Fruit fly (Drosophila melanogaster) whole organism, embryonic: Measurements from ENCODE around the gene Gr61a.

Experiments
- Aef1 ChIP-seq: fragments of 200-800 bp; sonication (Bioruptor generic); IDR thresholded peaks from 3 replicates; pipeline ENCODE4 v1.3.6; 2022; ENCODE audit warnings: missing biosample characterization, missing genetic modification characterization
- Asciz ChIP-seq: fragments of 200-800 bp; sonication (Bioruptor generic); optimal IDR thresholded peaks from 2 replicates; lab custom pipeline; 2017; ENCODE audit warnings: missing biosample characterization, mild to moderate bottlenecking, missing genetic modification characterization, missing genetic modification reagents
- Atf-2 ChIP-seq: fragments of 200-800 bp; sonication (Bioruptor generic); optimal IDR thresholded peaks from 2 replicates; lab custom pipeline; 2016; ENCODE audit warnings: missing biosample characterization, missing genetic modification characterization
- CG10147 ChIP-seq: fragments of 200-800 bp; sonication (Bioruptor generic); optimal IDR thresholded peaks from 2 replicates; lab custom pipeline; 2019; ENCODE audit warnings: missing biosample characterization, mild to moderate bottlenecking, missing genetic modification characterization, moderate library complexity
- CG10321 ChIP-seq: fragments of 200-800 bp; sonication (Bioruptor generic); IDR thresholded peaks from 2 replicates; pipeline ENCODE4 v1.3.6; 2022; ENCODE audit warnings: missing biosample characterization, missing genetic modification characterization
- CG10565 ChIP-seq: fragments of 200-800 bp; sonication (Bioruptor generic); optimal IDR thresholded peaks from 3 replicates; lab custom pipeline; 2016; ENCODE audit warnings: missing biosample characterization, mild to moderate bottlenecking, missing genetic modification characterization
- CG10654 ChIP-seq: fragments of 200-800 bp; sonication (Bioruptor generic); optimal IDR thresholded peaks from 2 replicates; lab custom pipeline; 2016; ENCODE audit warnings: missing biosample characterization, missing genetic modification characterization
- CG10959 ChIP-seq: fragments of 200-800 bp; sonication (Bioruptor generic); IDR thresholded peaks from 2 replicates; pipeline ENCODE4 v1.3.6; 2022; ENCODE audit warnings: missing biosample characterization, missing genetic modification characterization
- CG11093 ChIP-seq: fragments of 200-800 bp; sonication (Bioruptor generic); IDR thresholded peaks from 3 replicates; pipeline ENCODE4 v1.3.6; 2022; ENCODE audit warnings: missing biosample characterization, missing genetic modification characterization
- CG1233 ChIP-seq: fragments of 200-800 bp; sonication (Bioruptor generic); optimal IDR thresholded peaks from 4 replicates; lab custom pipeline; 2018; ENCODE audit warnings: missing biosample characterization, mild to moderate bottlenecking, missing genetic modification characterization
- CG18011 ChIP-seq: fragments of 200-800 bp; sonication (Bioruptor generic); optimal IDR thresholded peaks from 2 replicates; lab custom pipeline; 2017; ENCODE audit warnings: missing biosample characterization, missing genetic modification characterization, mild to moderate bottlenecking, moderate library complexity, missing genotype
- CG30020 ChIP-seq: fragments of 200-800 bp; optimal IDR thresholded peaks from 2 replicates; lab custom pipeline; 2019; ENCODE audit warnings: missing biosample characterization, mild to moderate bottlenecking, missing genetic modification characterization, moderate library complexity
- CG3163 ChIP-seq: fragments of 200-800 bp; sonication (Bioruptor generic); optimal IDR thresholded peaks from 3 replicates; lab custom pipeline; 2016; ENCODE audit warnings: missing biosample characterization, missing genetic modification characterization
- CG32767 ChIP-seq: fragments of 200-800 bp; sonication (Bioruptor generic); IDR thresholded peaks from 2 replicates; pipeline ENCODE4 v1.3.6; 2022; ENCODE audit warnings: missing biosample characterization, missing genetic modification characterization
- CG4282 ChIP-seq: fragments of 200-800 bp; sonication (Bioruptor generic); optimal IDR thresholded peaks from 2 replicates; lab custom pipeline; 2016; ENCODE audit warnings: missing biosample characterization, missing genetic modification characterization
- CG4617 ChIP-seq: fragments of 200-800 bp; sonication (Bioruptor generic); optimal IDR thresholded peaks from 3 replicates; lab custom pipeline; 2016; ENCODE audit warnings: missing biosample characterization, missing genetic modification characterization, borderline replicate concordance
- CG6272 ChIP-seq: fragments of 200-800 bp; sonication (Bioruptor generic); IDR thresholded peaks from 2 replicates; pipeline ENCODE4 v1.3.6; 2022; ENCODE audit warnings: missing biosample characterization, missing genetic modification characterization
- CG6813 ChIP-seq: fragments of 200-800 bp; sonication (Bioruptor generic); optimal IDR thresholded peaks from 2 replicates; lab custom pipeline; 2017; ENCODE audit warnings: missing biosample characterization, missing genetic modification characterization, mild to moderate bottlenecking, moderate library complexity, missing genetic modification reagents
- CG7556 ChIP-seq: fragments of 200-800 bp; sonication (Bioruptor generic); optimal IDR thresholded peaks from 2 replicates; lab custom pipeline; 2017; ENCODE audit warnings: missing biosample characterization, mild to moderate bottlenecking, missing genetic modification characterization
- CG7928 ChIP-seq: fragments of 200-800 bp; sonication (Bioruptor generic); optimal IDR thresholded peaks from 2 replicates; lab custom pipeline; 2017; ENCODE audit warnings: missing biosample characterization, mild to moderate bottlenecking, missing genetic modification characterization
- CG8388 ChIP-seq: fragments of 200-800 bp; sonication (Bioruptor generic); optimal IDR thresholded peaks from 2 replicates; lab custom pipeline; 2019; ENCODE audit warnings: missing biosample characterization, mild to moderate bottlenecking, missing genetic modification characterization, moderate library complexity
- CG8478 ChIP-seq: fragments of >200 bp; optimal IDR thresholded peaks from 2 replicates; lab custom pipeline; 2018
- CG9215 ChIP-seq: fragments of 200-800 bp; sonication (Bioruptor generic); IDR thresholded peaks from 2 replicates; pipeline ENCODE4 v1.3.6; 2022; ENCODE audit warnings: missing biosample characterization, missing genetic modification characterization
- CG9817 ChIP-seq: fragments of 200-800 bp; sonication (Bioruptor generic); optimal IDR thresholded peaks from 2 replicates; lab custom pipeline; 2018; ENCODE audit warnings: missing biosample characterization, mild to moderate bottlenecking, missing genetic modification characterization, moderate library complexity
- Dip2 ChIP-seq: fragments of 200-800 bp; sonication (Bioruptor generic); IDR thresholded peaks from 2 replicates; pipeline ENCODE4 v1.3.6; 2022; ENCODE audit warnings: missing biosample characterization, missing genetic modification characterization
- Hmx ChIP-seq: fragments of 200-800 bp; sonication (Bioruptor generic); optimal IDR thresholded peaks from 2 replicates; lab custom pipeline; 2016; ENCODE audit warnings: missing biosample characterization, missing genetic modification characterization
- MBD-R2 ChIP-seq: fragments of 200-800 bp; sonication (Bioruptor generic); IDR thresholded peaks from 2 replicates; pipeline ENCODE4 v1.3.6; 2022; ENCODE audit warnings: missing biosample characterization, missing genetic modification characterization
- Meics ChIP-seq: fragments of 200-800 bp; sonication (Bioruptor generic); optimal IDR thresholded peaks from 2 replicates; lab custom pipeline; 2017; ENCODE audit warnings: missing biosample characterization, mild to moderate bottlenecking, missing genetic modification characterization
- PHDP ChIP-seq: fragments of 200-800 bp; sonication (Bioruptor generic); optimal IDR thresholded peaks from 3 replicates; lab custom pipeline; 2018; ENCODE audit warnings: missing biosample characterization, mild to moderate bottlenecking, missing genetic modification characterization, moderate library complexity
- Scr ChIP-seq: fragments of 200-800 bp; sonication (Bioruptor generic); IDR thresholded peaks from 2 replicates; pipeline ENCODE4 v1.3.6; 2022; ENCODE audit warnings: missing biosample characterization, missing genetic modification characterization; ENCODE audit not compliant: partially characterized antibody
- Tbp ChIP-seq: fragments of >200 bp; optimal IDR thresholded peaks from 2 replicates; lab custom pipeline; 2018; ENCODE audit warnings: missing biosample characterization, missing genetic modification characterization
- cato ChIP-seq: fragments of 200-800 bp; sonication (Bioruptor generic); optimal IDR thresholded peaks from 2 replicates; lab custom pipeline; 2016; ENCODE audit warnings: missing biosample characterization, missing genetic modification characterization, borderline replicate concordance
- chn ChIP-seq: fragments of 200-800 bp; sonication (Bioruptor generic); optimal IDR thresholded peaks from 2 replicates; lab custom pipeline; 2016; ENCODE audit warnings: missing biosample characterization, missing genetic modification characterization
- dm ChIP-seq: fragments of 200-800 bp; sonication (Bioruptor generic); optimal IDR thresholded peaks from 3 replicates; lab custom pipeline; 2016; ENCODE audit warnings: missing biosample characterization, missing genetic modification characterization
- en ChIP-seq: fragments of 200-800 bp; sonication (Bioruptor generic); optimal IDR thresholded peaks from 2 replicates; lab custom pipeline; 2016; ENCODE audit warnings: missing biosample characterization, missing genetic modification characterization
- ewg ChIP-seq: fragments of 200-800 bp; sonication (Bioruptor generic); optimal IDR thresholded peaks from 3 replicates; lab custom pipeline; 2017; ENCODE audit warnings: mild to moderate bottlenecking, missing biosample characterization, missing genetic modification reagents, missing genetic modification characterization
- fd3F ChIP-seq: fragments of 200-800 bp; sonication (Bioruptor generic); optimal IDR thresholded peaks from 2 replicates; lab custom pipeline; 2018; ENCODE audit warnings: missing biosample characterization, mild to moderate bottlenecking, missing genetic modification characterization, moderate library complexity
- fru ChIP-seq: fragments of >200 bp; optimal IDR thresholded peaks from 2 replicates; lab custom pipeline; 2017
- her ChIP-seq: fragments of 200-800 bp; sonication (Bioruptor generic); optimal IDR thresholded peaks from 2 replicates; lab custom pipeline; 2016; ENCODE audit warnings: missing biosample characterization, missing genetic modification characterization
- ind ChIP-seq: fragments of 200-800 bp; sonication (Bioruptor generic); optimal IDR thresholded peaks from 3 replicates; lab custom pipeline; 2016; ENCODE audit warnings: missing biosample characterization, missing genetic modification characterization
- jing ChIP-seq: fragments of 200-800 bp; sonication (Bioruptor generic); optimal IDR thresholded peaks from 2 replicates; lab custom pipeline; 2018; ENCODE audit warnings: missing biosample characterization, mild to moderate bottlenecking, missing genetic modification characterization
- lbe ChIP-seq: fragments of 200-800 bp; sonication (Bioruptor generic); optimal IDR thresholded peaks from 2 replicates; lab custom pipeline; 2016; ENCODE audit warnings: missing biosample characterization, mild to moderate bottlenecking, missing genetic modification characterization
- mirr ChIP-seq: fragments of 200-800 bp; sonication (Bioruptor generic); optimal IDR thresholded peaks from 3 replicates; lab custom pipeline; 2018; ENCODE audit warnings: missing biosample characterization, mild to moderate bottlenecking, missing genetic modification characterization
- pb ChIP-seq: fragments of 200-800 bp; sonication (Bioruptor generic); optimal IDR thresholded peaks from 3 replicates; lab custom pipeline; 2016; ENCODE audit warnings: missing biosample characterization, missing genetic modification characterization
- pho ChIP-seq: fragments of 200-800 bp; sonication (Bioruptor generic); optimal IDR thresholded peaks from 2 replicates; lab custom pipeline; 2016; ENCODE audit warnings: missing biosample characterization, missing genetic modification characterization
- psq ChIP-seq: fragments of 200-800 bp; sonication (Bioruptor generic); optimal IDR thresholded peaks from 2 replicates; lab custom pipeline; 2017; ENCODE audit warnings: missing biosample characterization, missing genetic modification characterization
- tll ChIP-seq, 2 experiments: fragments of 200-800 bp in 1 of 2; fragments of >200 bp in 1 of 2; sonication (Bioruptor generic) in 1 of 2; optimal IDR thresholded peaks; 2 replicates each; lab custom pipeline; 2017 to 2019; ENCODE audit warnings: missing biosample characterization in 2 of 2, missing genetic modification characterization in 2 of 2, mild to moderate bottlenecking in 1 of 2, moderate library complexity in 1 of 2
- toy ChIP-seq: fragments of 200-800 bp; sonication (Bioruptor generic); IDR thresholded peaks from 2 replicates; pipeline ENCODE4 v1.3.6; 2022; ENCODE audit warnings: missing biosample characterization, missing genetic modification characterization
- tup ChIP-seq: fragments of 200-800 bp; sonication (Bioruptor generic); optimal IDR thresholded peaks from 2 replicates; lab custom pipeline; 2016; ENCODE audit warnings: missing biosample characterization, mild to moderate bottlenecking, missing genetic modification characterization, moderate library complexity
- vnd ChIP-seq: fragments of 200-800 bp; sonication (Bioruptor generic); IDR thresholded peaks from 3 replicates; pipeline ENCODE4 v1.3.6; 2022; ENCODE audit warnings: missing biosample characterization, missing genetic modification characterization; ENCODE audit not compliant: partially characterized antibody
- zen2 ChIP-seq: fragments of 200-800 bp; sonication (Bioruptor generic); IDR thresholded peaks from 3 replicates; pipeline ENCODE4 v1.3.6; 2022; ENCODE audit warnings: missing biosample characterization, missing genetic modification characterization; ENCODE audit not compliant: partially characterized antibody

The Gr61a gene

DNA sequence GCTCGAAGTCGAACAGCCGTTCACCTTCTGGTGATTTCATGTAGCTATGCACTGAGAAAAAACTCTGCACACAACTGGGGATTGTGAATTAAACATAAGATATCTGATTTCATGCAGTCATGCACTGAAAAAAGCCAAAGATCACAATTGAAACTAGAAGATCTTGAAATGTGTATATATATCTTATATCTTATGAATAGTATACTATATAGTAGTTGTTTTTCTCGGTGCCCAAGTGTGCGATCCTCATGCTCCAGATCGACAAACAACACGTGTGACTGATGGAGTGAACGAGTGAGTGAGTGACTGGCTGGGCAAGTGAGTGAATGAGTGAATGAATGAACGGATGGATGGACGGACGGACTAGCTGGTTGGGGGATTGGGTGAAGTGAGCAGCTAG is 19.3 kb upstream of the Gr61a start (continued):
- peak; percentile 67 for TF ChIP-seq CG6813 (GFP tag; lab: Kevin White, UChicago)
- TF ChIP-seq CG8478, result no peak
- 0 out of 2 replicates have a peak, but pooled peaks have one; percentile 23 for TF ChIP-seq CG6272 (GFP tag; lab: Robert Waterston, UW)
- peak; percentile 21 for TF ChIP-seq cato (GFP tag; lab: Kevin White, UChicago)
- TF ChIP-seq CG10147 (GFP tag; lab: Kevin White, UChicago), result peak; percentile 54
- TF ChIP-seq tup (GFP tag; lab: Kevin White, UChicago), result no peak
- peak; percentile 36 for TF ChIP-seq jing
- no peak for TF ChIP-seq CG4617 (GFP tag; lab: Kevin White, UChicago)
- TF ChIP-seq vnd (GFP tag; lab: Robert Waterston, UW), result no peak
- no peak for TF ChIP-seq Atf-2 (GFP tag; lab: Kevin White, UChicago)
- TF ChIP-seq fd3F (GFP tag; lab: Kevin White, UChicago), result peak; percentile 10
- peak; percentile 68 for TF ChIP-seq CG32767 (GFP tag; lab: Robert Waterston, UW)
- peak; percentile 66 for TF ChIP-seq CG10654 (GFP tag; lab: Kevin White, UChicago)
- no peak for TF ChIP-seq Dip2 (GFP tag; lab: Robert Waterston, UW)
- no peak for TF ChIP-seq psq
- no peak for TF ChIP-seq mirr (GFP tag; lab: Kevin White, UChicago)
- TF ChIP-seq CG7928 (GFP tag; lab: Kevin White, UChicago), result no peak
- no peak for TF ChIP-seq fru (lab: Kevin White, UChicago)
- TF ChIP-seq lbe, result peak; percentile 41
- peak; percentile 27 for TF ChIP-seq en (GFP tag; lab: Kevin White, UChicago)
- TF ChIP-seq Tbp (GFP tag; lab: Kevin White, UChicago), result no peak
- TF ChIP-seq CG11093 (GFP tag; lab: Robert Waterston, UW), result no peak; the same call in 2 of the 3 replicates
- no peak for TF ChIP-seq CG3163 (GFP tag; lab: Kevin White, UChicago)
- TF ChIP-seq chn (GFP tag; lab: Kevin White, UChicago), result peak; percentile 32
- TF ChIP-seq ewg, result peak; percentile 46
- TF ChIP-seq CG8388 (GFP tag; lab: Kevin White, UChicago), result peak; percentile 77
- no peak for TF ChIP-seq Scr
- peak; percentile 33 for TF ChIP-seq CG9817
- peak; percentile 72 for TF ChIP-seq CG7556 (GFP tag; lab: Kevin White, UChicago)
- TF ChIP-seq CG30020 (tag; lab: Kevin White, UChicago), result no peak
- peak; percentile 48; the same call in 1 of the 2 replicates for TF ChIP-seq CG9215 (GFP tag; lab: Robert Waterston, UW)
- peak; percentile 74 for TF ChIP-seq PHDP (tag; lab: Kevin White, UChicago)
- no peak for TF ChIP-seq pho (GFP tag; lab: Kevin White, UChicago)
- TF ChIP-seq toy (GFP tag; lab: Robert Waterston, UW), result no peak
- peak; percentile 70 for TF ChIP-seq ind (GFP tag; lab: Kevin White, UChicago)
- peak; percentile 73 for TF ChIP-seq Aef1
- TF ChIP-seq CG10565, result no peak
- peak; percentile 59 for TF ChIP-seq CG1233 (GFP tag; lab: Kevin White, UChicago)
- peak; percentile 64 for TF ChIP-seq Meics (GFP tag; lab: Kevin White, UChicago)
- peak; percentile 42; the same call in 1 of the 2 replicates for TF ChIP-seq MBD-R2
- TF ChIP-seq pb, result no peak
- TF ChIP-seq Hmx, result no peak
- peak; percentile 71 for TF ChIP-seq Asciz
- no peak for TF ChIP-seq zen2
- no peak for TF ChIP-seq her
- TF ChIP-seq CG10321, result 0 out of 2 replicates have a peak, but pooled peaks have one; percentile 16
- TF ChIP-seq CG10959 (GFP tag; lab: Robert Waterston, UW), result peak; percentile 65; the same call in 1 of the 2 replicates
- TF ChIP-seq tll (GFP tag; optimal IDR thresholded peaks at IDR 0.05; lab: Kevin White, UChicago), result no peak
- TF ChIP-seq CG4282 (GFP tag; lab: Kevin White, UChicago), result no peak
- TF ChIP-seq CG18011 (GFP tag; lab: Kevin White, UChicago), result no peak
- TF ChIP-seq dm (GFP tag; lab: Kevin White, UChicago), result peak; percentile 14
